Fruit fly (Drosophila melanogaster) whole organism, adult: Measurements from ENCODE around the gene mei-218.

Source experiments
- CG12768 ChIP-seq: fragments of 200-800 bp; sonication (Bioruptor generic); optimal IDR thresholded peaks from 2 replicates; lab custom pipeline; 2017; ENCODE audit warnings: missing biosample characterization, missing genetic modification characterization, mild to moderate bottlenecking, moderate library complexity, missing genetic modification reagents
- CG5204 ChIP-seq: fragments of 200-800 bp; sonication (Bioruptor generic); optimal IDR thresholded peaks from 2 replicates; lab custom pipeline; 2016; ENCODE audit warnings: missing biosample characterization, missing genetic modification characterization
- CG7045 ChIP-seq: fragments of 200-800 bp; sonication (Bioruptor generic); optimal IDR thresholded peaks from 2 replicates; lab custom pipeline; 2017; ENCODE audit warnings: missing biosample characterization, mild to moderate bottlenecking, missing genetic modification characterization
- Clk ChIP-seq: fragments of 200-800 bp; sonication (Bioruptor generic); optimal IDR thresholded peaks from 2 replicates; lab custom pipeline; 2017; ENCODE audit warnings: missing biosample characterization, missing genetic modification characterization
- Mnt ChIP-seq: fragments of 200-800 bp; sonication (Bioruptor generic); optimal IDR thresholded peaks from 2 replicates; lab custom pipeline; 2016; ENCODE audit warnings: missing biosample characterization, mild to moderate bottlenecking, missing genetic modification characterization
- cnc ChIP-seq, 2 experiments: fragments of >200 bp; optimal IDR thresholded peaks; 2 replicates each; lab custom pipeline; 2017
- kay ChIP-seq: fragments of 200-800 bp; sonication (Bioruptor generic); peaks from one replicate; lab custom pipeline; 2016; ENCODE audit warnings: missing biosample characterization, missing genetic modification characterization, borderline replicate concordance
- ovo ChIP-seq: fragments of 200-800 bp; sonication (Bioruptor generic); optimal IDR thresholded peaks from 2 replicates; lab custom pipeline; 2016; ENCODE audit warnings: missing biosample characterization, missing genetic modification characterization
- pad ChIP-seq: fragments of 200-800 bp; sonication (Bioruptor generic); optimal IDR thresholded peaks from 3 replicates; lab custom pipeline; 2017; ENCODE audit warnings: missing biosample characterization, missing genetic modification characterization, mild to moderate bottlenecking, moderate library complexity, missing genetic modification reagents

DNA sequence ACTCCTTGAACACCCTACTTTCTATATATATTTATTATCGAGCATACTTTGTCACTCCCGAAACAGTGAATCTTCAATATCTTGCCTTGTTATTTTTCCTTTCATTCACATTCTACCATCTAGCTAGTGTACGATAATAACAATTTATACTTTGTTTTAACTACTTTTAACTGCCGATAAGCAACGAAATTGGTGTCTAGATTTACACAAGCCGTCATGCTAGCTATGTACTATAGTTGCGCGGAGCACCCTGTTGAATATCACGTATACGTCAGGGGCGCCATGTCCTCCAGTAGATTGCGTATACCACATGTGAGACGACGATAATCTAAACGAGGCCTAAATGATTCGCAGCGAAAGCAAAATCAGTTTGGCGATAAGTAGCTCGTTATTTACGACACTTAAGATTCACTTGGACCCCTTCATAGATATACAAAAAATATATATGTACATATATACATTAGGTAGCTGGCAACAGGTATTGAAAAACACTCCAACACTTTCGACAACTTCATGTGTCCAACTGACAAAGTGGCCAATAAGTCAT lies 48.8 kb downstream of the mei-218 start:
- TF ChIP-seq pad (GFP tag; lab: Kevin White, UChicago) (no peak), CG7045 (GFP tag; lab: Kevin White, UChicago) (no peak), ovo (GFP tag; lab: Kevin White, UChicago) (no peak), Clk (GFP tag; lab: Kevin White, UChicago) (no peak), kay (GFP tag; lab: Kevin White, UChicago) (no peak), CG12768 (GFP tag; lab: Kevin White, UChicago) (no peak), Mnt (no peak), CG5204 (no peak), cnc (optimal IDR thresholded peaks at IDR 0.05; lab: Kevin White, UChicago) (no peak)
